Fruit fly (Drosophila melanogaster): Measurements from ENCODE around the gene CG33169.

dm6 chr3L:22863367-22864078 is at the start of gene CG33169:
- TF ChIP-seq zen2 (GFP tag; IDR thresholded peaks at IDR 0.05; ENCODE audit: partially characterized antibody), result peak; percentile 26; the same call in 1 of the 3 replicates
- peak; percentile 79 for TF ChIP-seq da (GFP tag; optimal IDR thresholded peaks at IDR 0.05)
- TF ChIP-seq CG15696 (tag; optimal IDR thresholded peaks at IDR 0.05), result peak; percentile 46
- peak; percentile 93 for TF ChIP-seq CG12659 (GFP tag; optimal IDR thresholded peaks at IDR 0.05)
- TF ChIP-seq Oli (tag; optimal IDR thresholded peaks at IDR 0.05), result peak; percentile 47
- TF ChIP-seq ato (GFP tag; IDR thresholded peaks at IDR 0.05; ENCODE audit: partially characterized antibody), result peak; percentile 70
